Worm (Caenorhabditis elegans) whole organism, midembryonic: Measurements from ENCODE around the gene ttr-40.

Experiments
- cog-1 ChIP-seq: sonication (generic microtip); optimal IDR thresholded peaks from 2 replicates; lab custom pipeline; 2016; ENCODE audit warnings: missing genetic modification characterization, missing compliant biosample characterization
- flt-1 ChIP-seq: fragments of 200-800 bp; sonication (Bioruptor generic); IDR thresholded peaks from 2 replicates; pipeline ENCODE4 v1.3.6; 2022; ENCODE audit warnings: missing genetic modification characterization, missing compliant biosample characterization
- ref-1 ChIP-seq: fragments of 200-800 bp; sonication (Bioruptor generic); conservative IDR thresholded peaks from 2 replicates; pipeline ENCODE4 v1.3.6; 2022; ENCODE audit warnings: missing genetic modification reagents, missing genetic modification characterization, missing compliant biosample characterization
- ztf-23 ChIP-seq: fragments of 200-800 bp; sonication (Bioruptor generic); IDR thresholded peaks from 2 replicates; pipeline ENCODE4 v1.3.6; 2022; ENCODE audit warnings: missing genetic modification reagents, missing genetic modification characterization, missing compliant biosample characterization
- ztf-29 ChIP-seq: fragments of 200-800 bp; sonication (Bioruptor generic); IDR thresholded peaks from 2 replicates; pipeline ENCODE4 v1.3.6; 2022; ENCODE audit warnings: missing genetic modification reagents, missing genetic modification characterization, missing compliant biosample characterization

- no peak for TF ChIP-seq flt-1 (GFP tag; lab: Robert Waterston, UW)
- TF ChIP-seq ref-1 (GFP tag; lab: Robert Waterston, UW) = no peak
- no peak for TF ChIP-seq cog-1
- no peak for TF ChIP-seq ztf-29 (GFP tag; lab: Robert Waterston, UW)
- no peak for TF ChIP-seq ztf-23
These were observed 30.9 kb upstream of the ttr-40 start, which contains the start of gene hum-2 for ce11 chrV:9386143-9386542.
